Worm (Caenorhabditis elegans): ENCODE measurements around the gene nhr-222.

DNA sequence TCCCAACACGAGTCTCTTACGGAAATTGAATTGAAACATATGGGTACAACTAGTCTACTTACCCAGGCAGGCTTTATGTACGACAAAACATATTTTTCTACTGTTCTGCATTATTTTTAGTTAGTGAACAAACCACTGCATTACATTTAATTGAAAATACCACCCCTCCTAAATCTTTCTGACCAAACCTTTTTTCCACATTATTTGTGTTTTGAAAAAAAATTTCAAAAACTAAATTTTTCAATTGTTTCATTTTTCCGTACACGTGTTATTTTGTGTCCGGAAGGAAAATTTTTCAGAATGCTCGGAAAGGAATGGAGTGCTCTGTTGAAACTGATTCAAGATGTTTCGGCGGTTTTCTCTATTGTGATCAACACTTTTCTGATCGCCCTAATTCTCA is 30.9 kb downstream of the nhr-222 start, which contains the start of gene str-226:
- TF ChIP-seq ceh-82 (tag; optimal IDR thresholded peaks at IDR 0.05) (no peak), lsy-2 (tag; optimal IDR thresholded peaks at IDR 0.05) (no peak), unc-62 (GFP tag; optimal IDR thresholded peaks at IDR 0.05) (no peak), nhr-237 (tag; optimal IDR thresholded peaks at IDR 0.05) (no peak), nhr-23 (tag; optimal IDR thresholded peaks at IDR 0.05) (no peak)

Measured in whole organism, L2 larva.